Worm (Caenorhabditis elegans) whole organism, young adult: ENCODE data around the gene srlf-2.

Source experiments
- B0261.1 ChIP-seq: sonication (generic microtip); optimal IDR thresholded peaks from 2 replicates; lab custom pipeline; 2016; ENCODE audit warnings: mild to moderate bottlenecking, missing genetic modification characterization, moderate library complexity, missing compliant biosample characterization
- C06A6.2 ChIP-seq: fragments of 200-800 bp; sonication (Bioruptor generic); conservative IDR thresholded peaks from 2 replicates; pipeline ENCODE4 v1.3.6; 2022; ENCODE audit warnings: missing genetic modification characterization, missing compliant biosample characterization
- C17E4.6 ChIP-seq: fragments of 200-800 bp; sonication (Bioruptor generic); IDR thresholded peaks from 2 replicates; pipeline ENCODE4 v1.3.6; 2022; ENCODE audit warnings: missing genetic modification reagents, missing genetic modification characterization, missing compliant biosample characterization
- F10E7.11 ChIP-seq: sonication (generic microtip); optimal IDR thresholded peaks from 2 replicates; lab custom pipeline; 2017; ENCODE audit warnings: mild to moderate bottlenecking, missing genetic modification characterization, moderate library complexity, missing compliant biosample characterization
- F23B12.7 ChIP-seq: sonication (generic microtip); optimal IDR thresholded peaks from 2 replicates; lab custom pipeline; 2017; ENCODE audit warnings: missing genetic modification characterization, mild to moderate bottlenecking, missing compliant biosample characterization, antibody characterized with exemption, moderate library complexity; ENCODE audit not compliant: insufficient read depth
- F33H1.4 ChIP-seq: fragments of 200-800 bp; sonication (Bioruptor generic); IDR thresholded peaks from 2 replicates; pipeline ENCODE4 v1.3.6; 2022; ENCODE audit warnings: missing genetic modification reagents, missing genetic modification characterization, missing compliant biosample characterization
- F52B5.7 ChIP-seq: sonication (generic microtip); optimal IDR thresholded peaks from 2 replicates; lab custom pipeline; 2016; ENCODE audit warnings: mild to moderate bottlenecking, missing genetic modification characterization, missing compliant biosample characterization
- F57A8.1 ChIP-seq: fragments of 200-800 bp; sonication (Bioruptor generic); optimal IDR thresholded peaks from 2 replicates; lab custom pipeline; 2018; ENCODE audit warnings: mild to moderate bottlenecking, missing genetic modification characterization, moderate library complexity, missing compliant biosample characterization
- Y53F4B.3 ChIP-seq: fragments of 200-800 bp; sonication (Bioruptor generic); IDR thresholded peaks from 2 replicates; pipeline ENCODE4 v1.3.6; 2022; ENCODE audit warnings: missing genetic modification reagents, missing genetic modification characterization, missing compliant biosample characterization
- Y53G8AR.9 ChIP-seq: fragments of 200-800 bp; sonication (Bioruptor generic); conservative IDR thresholded peaks from 2 replicates; pipeline ENCODE4 v1.3.6; 2022; ENCODE audit warnings: missing genetic modification reagents, missing genetic modification characterization, missing compliant biosample characterization
- aptf-2 ChIP-seq: fragments of 200-800 bp; sonication (Bioruptor generic); conservative IDR thresholded peaks from 2 replicates; pipeline ENCODE4 v1.3.6; 2022; ENCODE audit warnings: missing genetic modification reagents, missing genetic modification characterization, missing compliant biosample characterization
- aptf-3 ChIP-seq: fragments of 200-800 bp; sonication (Bioruptor generic); IDR thresholded peaks from 2 replicates; pipeline ENCODE4 v1.3.6; 2022; ENCODE audit warnings: missing genetic modification characterization, missing compliant biosample characterization
- attf-6 ChIP-seq: fragments of 200-800 bp; sonication (Bioruptor generic); IDR thresholded peaks from 2 replicates; pipeline ENCODE4 v1.3.6; 2022; ENCODE audit warnings: missing genetic modification reagents, missing genetic modification characterization, missing compliant biosample characterization
- cebp-1 ChIP-seq, 2 experiments: fragments of 200-800 bp in 1 of 2; sonication (Bioruptor generic) in 1 of 2; sonication (generic microtip) in 1 of 2; IDR thresholded peaks in 1 of 2; optimal IDR thresholded peaks in 1 of 2; 2 replicates each; pipeline versions ENCODE4 v1.3.6 to Lab custom; 2017 to 2022; ENCODE audit warnings: missing compliant biosample characterization in 2 of 2, missing genetic modification characterization in 2 of 2, mild to moderate bottlenecking in 1 of 2, missing genetic modification reagents in 1 of 2, moderate library complexity in 1 of 2
- ceh-100 ChIP-seq: fragments of 200-800 bp; sonication (Bioruptor generic); IDR thresholded peaks from 2 replicates; pipeline ENCODE4 v1.3.6; 2022; ENCODE audit warnings: missing genetic modification reagents, missing genetic modification characterization, missing compliant biosample characterization
- chd-7 ChIP-seq: sonication (generic microtip); optimal IDR thresholded peaks from 2 replicates; lab custom pipeline; 2016; ENCODE audit warnings: mild to moderate bottlenecking, missing genetic modification characterization, moderate library complexity, missing compliant biosample characterization
- dpff-1 ChIP-seq: sonication (generic microtip); optimal IDR thresholded peaks from 2 replicates; lab custom pipeline; 2017; ENCODE audit warnings: mild to moderate bottlenecking, missing genetic modification characterization, missing compliant biosample characterization
- efl-1 ChIP-seq: fragments of 150-350 bp; optimal IDR thresholded peaks from 2 replicates; lab custom pipeline; 2014; ENCODE audit warnings: missing biosample characterization, missing genetic modification reagents, missing genetic modification characterization
- hlh-26 ChIP-seq: fragments of 200-800 bp; sonication (Bioruptor generic); conservative IDR thresholded peaks from 2 replicates; pipeline ENCODE4 v1.3.6; 2022; ENCODE audit warnings: missing genetic modification reagents, missing genetic modification characterization, missing compliant biosample characterization
- hmg-1.2 ChIP-seq: fragments of 200-800 bp; sonication (Bioruptor generic); IDR thresholded peaks from 2 replicates; pipeline ENCODE4 v1.3.6; 2022; ENCODE audit warnings: missing genetic modification reagents, missing genetic modification characterization, missing compliant biosample characterization
- hrde-1 ChIP-seq: sonication (generic microtip); optimal IDR thresholded peaks from 2 replicates; lab custom pipeline; 2016; ENCODE audit warnings: missing genetic modification characterization, mild to moderate bottlenecking, missing compliant biosample characterization, moderate library complexity, missing genotype, missing genetic modification reagents, borderline replicate concordance
- hsf-1 ChIP-seq: fragments of 200-800 bp; sonication (Bioruptor generic); IDR thresholded peaks from 2 replicates; pipeline ENCODE4 v1.3.6; 2022; ENCODE audit warnings: missing genetic modification reagents, missing genetic modification characterization, missing compliant biosample characterization
- lin-26 ChIP-seq: fragments of 200-800 bp; sonication (Bioruptor generic); IDR thresholded peaks from 2 replicates; pipeline ENCODE4 v1.3.6; 2022; ENCODE audit warnings: missing genetic modification reagents, missing genetic modification characterization, missing compliant biosample characterization
- lin-35 ChIP-seq, 3 experiments: fragments of 150-350 bp in 2 of 3; sonication (generic microtip) in 1 of 3; optimal IDR thresholded peaks; 2 replicates each; lab custom pipeline; 2014 to 2018; ENCODE audit warnings: missing biosample characterization in 3 of 3, missing genetic modification characterization in 3 of 3, missing genetic modification reagents in 3 of 3
- lin-54 ChIP-seq: fragments of 200-800 bp; sonication (Bioruptor generic); optimal IDR thresholded peaks from 2 replicates; lab custom pipeline; 2018; ENCODE audit warnings: mild to moderate bottlenecking, missing genetic modification characterization, missing compliant biosample characterization
- lsl-1 ChIP-seq: fragments of 200-800 bp; sonication (Bioruptor generic); optimal IDR thresholded peaks from 2 replicates; lab custom pipeline; 2018; ENCODE audit warnings: mild to moderate bottlenecking, missing genetic modification characterization, moderate library complexity, missing compliant biosample characterization
- madf-3 ChIP-seq: fragments of 200-800 bp; sonication (Bioruptor generic); IDR thresholded peaks from 2 replicates; pipeline ENCODE4 v1.3.6; 2022; ENCODE audit warnings: missing genetic modification reagents, missing genetic modification characterization, missing compliant biosample characterization
- madf-6 ChIP-seq: fragments of 200-800 bp; sonication (Bioruptor generic); IDR thresholded peaks from 2 replicates; pipeline ENCODE4 v1.3.6; 2022; ENCODE audit warnings: missing genetic modification reagents, missing genetic modification characterization, missing compliant biosample characterization
- mcd-1 ChIP-seq: fragments of 200-800 bp; sonication (Bioruptor generic); IDR thresholded peaks from 2 replicates; pipeline ENCODE4 v1.3.6; 2022; ENCODE audit warnings: missing genetic modification reagents, missing genetic modification characterization, missing compliant biosample characterization
- mel-28 ChIP-seq: sonication (generic microtip); optimal IDR thresholded peaks from 2 replicates; lab custom pipeline; 2016; ENCODE audit warnings: borderline replicate concordance, mild to moderate bottlenecking, missing genetic modification characterization, missing compliant biosample characterization
- mxl-1 ChIP-seq: sonication (generic microtip); optimal IDR thresholded peaks from 2 replicates; lab custom pipeline; 2016; ENCODE audit warnings: missing genetic modification characterization, missing compliant biosample characterization
- nfya-1 ChIP-seq: sonication (generic microtip); optimal IDR thresholded peaks from 2 replicates; lab custom pipeline; 2017; ENCODE audit warnings: antibody characterized with exemption, missing compliant biosample characterization, missing genetic modification characterization, borderline replicate concordance; ENCODE audit not compliant: insufficient read depth
- nfya-2 ChIP-seq: fragments of 200-800 bp; sonication (Bioruptor generic); IDR thresholded peaks from 2 replicates; pipeline ENCODE4 v1.3.6; 2022; ENCODE audit warnings: missing genetic modification reagents, missing genetic modification characterization, missing compliant biosample characterization
- nfyb-1 ChIP-seq: fragments of 200-800 bp; sonication (Bioruptor generic); IDR thresholded peaks from 2 replicates; pipeline ENCODE4 v1.3.6; 2022; ENCODE audit warnings: missing genetic modification reagents, missing genetic modification characterization, missing compliant biosample characterization
- nhr-179 ChIP-seq: sonication (generic microtip); optimal IDR thresholded peaks from 2 replicates; lab custom pipeline; 2016; ENCODE audit warnings: mild to moderate bottlenecking, missing genetic modification characterization, missing compliant biosample characterization
- repo-1 ChIP-seq: sonication (generic microtip); optimal IDR thresholded peaks from 2 replicates; lab custom pipeline; 2017; ENCODE audit warnings: mild to moderate bottlenecking, missing genetic modification characterization, missing compliant biosample characterization
- snpc-3.4 ChIP-seq: sonication (generic microtip); optimal IDR thresholded peaks from 2 replicates; lab custom pipeline; 2017; ENCODE audit warnings: missing genetic modification characterization, mild to moderate bottlenecking, missing compliant biosample characterization, antibody characterized with exemption, moderate library complexity, missing genotype, missing genetic modification reagents
- tlf-1 ChIP-seq: fragments of 200-800 bp; sonication (Bioruptor generic); optimal IDR thresholded peaks from 2 replicates; lab custom pipeline; 2018; ENCODE audit warnings: mild to moderate bottlenecking, missing genetic modification characterization, missing compliant biosample characterization
- zfh-2 ChIP-seq: fragments of 200-800 bp; sonication (Bioruptor generic); conservative IDR thresholded peaks from 2 replicates; pipeline ENCODE4 v1.3.6; 2022; ENCODE audit warnings: missing genetic modification reagents, missing genetic modification characterization, missing compliant biosample characterization

Gene srlf-2

ce11 chrIV:8534997-8535414 is 45.0 kb downstream of the srlf-2 start (continued):
- TF ChIP-seq lin-26: no peak
- no peak for TF ChIP-seq aptf-3
- TF ChIP-seq ceh-100: no peak
- TF ChIP-seq repo-1: no peak
- no peak for TF ChIP-seq zfh-2 (GFP tag; lab: Robert Waterston, UW)
- no peak for TF ChIP-seq madf-3 (GFP tag; lab: Robert Waterston, UW)
- TF ChIP-seq Y53F4B.3: no peak
- no peak for TF ChIP-seq F57A8.1 (GFP tag; lab: Kevin White, UChicago)

ce11 chrIV:8535946-8536345 is 45.9 kb downstream of the srlf-2 start:
- TF ChIP-seq efl-1 (GFP tag; lab: Kevin White, UChicago): no peak
- no peak for TF ChIP-seq chd-7 (tag; lab: Kevin White, UChicago)
- TF ChIP-seq F10E7.11 (tag; lab: Kevin White, UChicago): no peak
- no peak for TF ChIP-seq attf-6 (GFP tag; lab: Robert Waterston, UW)

DNA sequence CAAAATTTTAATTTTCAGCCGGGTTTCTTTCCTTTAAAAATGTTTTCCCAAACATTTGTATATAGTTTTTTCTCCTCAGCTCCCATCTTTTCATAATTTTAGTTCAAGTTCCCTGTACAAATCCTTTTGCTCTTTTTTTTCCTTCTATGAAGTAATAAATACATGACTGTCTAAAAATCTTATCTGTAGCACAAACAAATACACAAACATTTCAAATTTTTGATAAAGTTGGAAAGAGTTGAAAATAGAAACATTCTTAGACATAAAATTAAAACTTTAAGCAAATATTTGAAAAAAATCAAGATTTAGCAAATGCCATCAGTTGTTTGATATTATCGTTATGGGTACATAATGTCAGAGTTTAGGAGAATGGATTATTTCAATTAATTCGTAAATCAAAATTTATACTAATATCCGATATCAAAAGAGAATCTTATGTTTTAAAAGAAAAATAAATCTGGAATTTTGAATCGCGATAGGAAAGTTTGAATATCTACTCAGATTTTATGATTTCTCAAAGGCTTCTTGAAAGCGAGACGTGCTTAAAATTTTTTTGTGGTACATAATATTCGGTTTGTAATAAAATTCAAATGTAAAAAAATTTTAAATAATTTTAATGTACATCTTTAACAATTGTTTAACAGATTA is 48.1 kb downstream of the srlf-2 start:
- TF ChIP-seq nfyb-1 (GFP tag; lab: Robert Waterston, UW) (0 out of 2 replicates have a peak, but pooled peaks have one; percentile 36), dpff-1 (tag; lab: Kevin White, UChicago) (peak; percentile 37), snpc-3.4 (tag; lab: Kevin White, UChicago) (no peak), F33H1.4 (GFP tag; lab: Robert Waterston, UW) (no peak), cebp-1 (GFP tag; IDR thresholded peaks at IDR 0.05; lab: Robert Waterston, UW) (no peak), cebp-1 (tag; optimal IDR thresholded peaks at IDR 0.05; lab: Kevin White, UChicago) (peak; percentile 11), repo-1 (peak; percentile 50), tlf-1 (peak; percentile 26), F52B5.7 (tag; lab: Kevin White, UChicago) (no peak), Y53G8AR.9 (GFP tag; lab: Robert Waterston, UW) (0 out of 2 replicates have a peak, but pooled peaks have one; percentile 56), C06A6.2 (GFP tag; lab: Robert Waterston, UW) (0 out of 2 replicates have a peak, but pooled peaks have one; percentile 19)

DNA sequence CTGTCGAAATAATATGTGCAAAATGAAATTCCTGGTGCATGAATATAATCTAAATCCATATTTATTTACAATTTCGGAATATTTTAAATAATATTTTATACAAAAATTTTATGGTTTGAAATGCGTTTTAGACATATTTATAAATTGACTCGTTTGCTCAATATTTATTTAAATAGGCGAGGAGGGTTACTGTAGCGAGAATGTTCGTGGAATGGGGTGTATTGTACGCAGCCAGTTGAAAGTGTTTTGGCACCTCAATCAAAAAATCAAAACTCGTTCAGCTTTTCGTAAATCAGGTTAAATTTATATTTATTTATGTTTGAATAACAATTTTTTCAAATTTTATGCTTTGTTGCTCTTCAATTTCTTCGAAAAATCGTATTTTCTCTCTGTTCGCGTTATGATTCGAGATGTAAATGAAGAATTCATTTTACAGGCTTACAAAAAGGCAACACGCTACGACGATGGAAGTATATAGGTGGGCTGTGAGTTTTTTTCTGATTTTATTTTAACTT is 48.7 kb downstream of the srlf-2 start, which contains the start of gene hyl-1:
hyl-1 (plus strand) TSS at position 465 of the 515 bp plus-strand sequence.
- TF ChIP-seq F33H1.4 (GFP tag; lab: Robert Waterston, UW) (0 out of 2 replicates have a peak, but pooled peaks have one; percentile 9), lin-54 (GFP tag; lab: Kevin White, UChicago) (peak; percentile 54), B0261.1 (tag; lab: Kevin White, UChicago) (no peak), hlh-26 (GFP tag; lab: Robert Waterston, UW) (no peak), hmg-1.2 (GFP tag; lab: Robert Waterston, UW) (0 out of 2 replicates have a peak, but pooled peaks have one; percentile 6), cebp-1 (GFP tag; IDR thresholded peaks at IDR 0.05; lab: Robert Waterston, UW) (no peak), cebp-1 (tag; optimal IDR thresholded peaks at IDR 0.05; lab: Kevin White, UChicago) (no peak), madf-6 (GFP tag; lab: Robert Waterston, UW) (peak; percentile 35; the same call in 1 of the 2 replicates), lin-35 (GFP tag; optimal IDR thresholded peaks at IDR 0.05; lab: Kevin White, UChicago) (peak in 1 of 3 experiments; percentile 15), lsl-1 (GFP tag; lab: Kevin White, UChicago) (peak; percentile 71)

ce11 chrIV:8539645-8540044 is 49.6 kb downstream of the srlf-2 start:
- no peak for TF ChIP-seq nfya-2 (GFP tag; lab: Robert Waterston, UW)
- TF ChIP-seq cebp-1 (GFP tag; IDR thresholded peaks at IDR 0.05; lab: Robert Waterston, UW): no peak; the same call in 1 of the 2 replicates
- peak; percentile 26 for TF ChIP-seq cebp-1 (tag; optimal IDR thresholded peaks at IDR 0.05; lab: Kevin White, UChicago)
- TF ChIP-seq mel-28 (tag; lab: Kevin White, UChicago): no peak
- TF ChIP-seq nhr-179 (tag; lab: Kevin White, UChicago): no peak
- no peak for TF ChIP-seq attf-6 (GFP tag; lab: Robert Waterston, UW)
- TF ChIP-seq aptf-2: no peak
- no peak for TF ChIP-seq nfya-1 (tag; lab: Kevin White, UChicago)
- no peak for TF ChIP-seq C17E4.6 (GFP tag; lab: Robert Waterston, UW)
- no peak for TF ChIP-seq mcd-1 (GFP tag; lab: Robert Waterston, UW)
- TF ChIP-seq hrde-1 (tag; lab: Kevin White, UChicago): no peak
- no peak for TF ChIP-seq F23B12.7
- TF ChIP-seq mxl-1 (tag; lab: Kevin White, UChicago): no peak
- TF ChIP-seq hsf-1 (GFP tag; lab: Robert Waterston, UW): no peak
